Fruit fly (Drosophila melanogaster): ENCODE results near the gene CG11373.

The CG11373 gene

DNA sequence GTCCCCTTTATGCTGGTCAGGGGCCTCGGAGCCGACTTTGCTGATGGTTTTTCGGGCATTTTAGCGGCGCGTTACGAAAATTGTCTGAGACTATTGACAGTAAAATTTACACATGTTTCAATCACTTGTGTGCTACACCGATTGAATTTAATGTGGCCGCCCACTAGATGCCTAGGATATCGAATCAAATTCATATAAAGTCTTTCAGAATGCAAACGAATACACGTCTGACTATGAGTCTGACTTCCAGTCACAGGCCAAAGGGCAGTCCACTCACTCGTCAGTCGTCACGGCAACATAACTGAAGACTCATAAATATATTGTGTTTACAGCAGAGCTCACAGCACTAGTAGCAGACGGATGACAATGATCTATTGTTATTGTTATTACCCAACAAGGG is at the start of gene CG11373:
TSS of gene CG11373 (minus strand) at position 101 of the 400 bp plus-strand sequence.
- TF ChIP-seq Sin3A (optimal IDR thresholded peaks at IDR 0.05): no peak
- no peak for TF ChIP-seq psq (optimal IDR thresholded peaks at IDR 0.05)
- no peak for TF ChIP-seq insv (optimal IDR thresholded peaks at IDR 0.05)

DNA sequence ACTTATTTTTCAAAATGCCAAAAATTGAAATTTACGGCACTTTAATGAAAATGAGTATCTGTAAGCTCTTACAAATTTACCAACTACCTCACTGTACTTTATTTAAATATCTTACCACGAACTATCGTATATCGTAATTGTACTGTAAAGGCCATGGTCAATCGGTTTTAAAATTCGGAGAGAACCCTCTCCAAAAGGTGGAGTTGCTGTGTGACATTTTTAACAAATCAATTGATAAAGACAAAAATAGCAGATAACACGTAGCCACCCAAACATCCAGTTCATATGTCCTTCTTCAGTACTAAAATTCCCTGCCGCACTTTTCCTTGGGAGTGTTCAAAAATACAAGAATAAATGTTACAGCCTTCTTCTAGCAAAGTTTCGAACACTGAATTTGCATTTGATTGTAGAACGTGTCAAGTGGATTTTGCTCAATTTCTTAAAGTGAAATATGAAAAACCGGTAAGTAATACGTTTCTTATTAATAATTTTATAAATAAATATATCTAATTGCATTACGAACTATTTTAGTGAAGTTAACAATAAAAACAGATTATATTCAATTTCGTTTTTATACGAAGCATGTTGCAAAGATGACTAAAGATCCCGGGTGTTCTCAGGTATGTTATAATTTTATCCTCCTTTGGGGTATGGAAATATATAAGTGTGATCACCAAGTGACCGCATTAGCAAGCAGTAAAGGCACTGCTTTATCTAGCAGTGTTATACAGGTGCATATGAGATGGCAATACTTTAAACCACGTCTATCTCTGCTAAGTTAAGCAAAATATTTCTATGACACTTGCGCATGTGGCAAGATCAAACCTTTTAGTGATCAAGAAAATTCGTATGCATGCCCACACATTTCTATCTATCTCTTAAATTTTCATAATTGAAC is 49.0 kb upstream of the CG11373 start:
- TF ChIP-seq ttk (optimal IDR thresholded peaks at IDR 0.05): no peak
- no peak for TF ChIP-seq Myc (optimal IDR thresholded peaks at IDR 0.05)
- no peak for TF ChIP-seq insv (optimal IDR thresholded peaks at IDR 0.05)
- no peak for TF ChIP-seq h (optimal IDR thresholded peaks at IDR 0.05)
- TF ChIP-seq psq (optimal IDR thresholded peaks at IDR 0.05): no peak
- no peak for TF ChIP-seq Sin3A (optimal IDR thresholded peaks at IDR 0.05)

DNA sequence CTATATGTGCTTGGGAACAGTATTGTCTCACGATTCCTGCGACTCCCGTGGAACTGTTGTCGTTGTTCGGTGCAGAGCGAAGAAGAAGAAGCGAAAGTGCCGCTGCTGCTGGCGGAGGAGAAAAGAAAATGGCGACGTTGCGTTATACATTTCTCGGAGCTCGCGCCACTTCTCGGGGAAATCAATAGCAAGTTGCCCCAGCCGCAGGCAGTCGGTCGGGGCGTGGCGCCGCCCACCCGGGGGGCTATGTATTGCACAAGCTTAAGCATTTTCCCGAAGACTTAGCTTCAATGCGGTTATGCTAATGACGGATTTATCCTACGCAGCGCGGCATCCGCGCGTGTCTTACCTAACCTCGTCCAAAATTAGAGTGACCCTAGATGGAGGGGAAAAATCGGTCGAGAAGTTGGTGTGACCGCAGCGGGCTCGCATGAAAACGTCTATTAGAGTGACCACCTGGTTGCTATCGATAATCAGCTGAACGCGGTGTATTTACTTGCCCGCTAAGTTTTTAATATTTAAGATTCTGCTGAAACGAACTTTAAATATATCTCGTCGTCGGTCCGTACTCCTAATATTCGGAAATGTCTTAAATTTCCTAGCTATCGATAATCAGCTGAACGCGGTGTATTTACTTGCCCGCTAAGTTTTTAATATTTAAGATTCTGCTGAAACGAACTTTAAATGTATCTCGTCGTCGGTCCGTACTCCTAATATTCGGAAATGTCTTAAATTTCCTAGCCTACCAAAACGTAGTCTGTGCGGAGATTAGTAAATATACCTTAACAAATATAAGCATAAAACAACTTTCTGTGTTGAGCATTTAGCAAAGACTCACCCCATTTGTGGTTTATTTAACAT is 47.6 kb upstream of the CG11373 start, which contains the start of gene Rm62:
TSS of gene Rm62 (minus strand) at position 378 of the 861 bp plus-strand sequence.
- TF ChIP-seq Myc (optimal IDR thresholded peaks at IDR 0.05) (no peak), insv (optimal IDR thresholded peaks at IDR 0.05) (no peak), h (optimal IDR thresholded peaks at IDR 0.05) (no peak), ttk (optimal IDR thresholded peaks at IDR 0.05) (no peak), Sin3A (optimal IDR thresholded peaks at IDR 0.05) (no peak), psq (optimal IDR thresholded peaks at IDR 0.05) (no peak)

DNA sequence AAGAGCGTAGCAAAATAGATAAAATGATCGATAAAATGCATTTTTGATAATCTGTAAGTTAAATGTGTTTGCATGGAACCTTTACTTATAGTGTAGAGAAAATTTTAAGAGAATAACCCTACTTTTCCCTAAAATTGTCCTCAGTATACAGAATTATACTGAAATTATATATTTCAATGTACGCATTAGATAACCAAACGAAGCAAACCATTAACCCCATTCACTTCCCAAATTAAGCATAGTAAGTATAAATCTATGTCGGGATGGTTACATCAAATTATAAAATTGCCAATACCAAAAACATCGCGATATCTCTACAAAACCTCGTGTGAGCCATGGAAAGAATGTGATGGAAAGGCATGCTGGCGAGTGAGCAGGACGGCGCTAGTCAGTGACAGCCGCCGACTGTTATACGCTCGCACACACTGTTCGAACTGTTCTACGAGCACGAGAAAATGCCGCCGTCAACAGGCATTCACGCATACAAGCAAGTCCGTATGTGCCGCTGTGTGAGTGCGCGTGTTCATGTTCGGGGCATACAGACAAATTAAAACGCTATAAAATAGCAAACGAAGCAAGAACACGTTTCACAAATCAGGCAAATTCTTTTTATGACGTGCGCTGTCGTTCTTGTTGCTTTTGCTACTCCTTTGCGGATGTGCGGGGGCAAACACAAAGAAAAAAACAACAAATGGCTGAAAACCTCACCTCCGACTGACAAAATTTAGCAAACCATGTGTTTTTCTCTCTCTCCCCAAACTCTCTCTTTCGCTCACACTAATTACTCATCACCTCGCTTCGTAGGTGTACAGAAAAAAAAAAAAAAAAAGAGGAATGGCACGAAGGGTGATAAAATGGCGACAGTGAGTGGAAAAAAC is 46.6 kb upstream of the CG11373 start:
- no peak for TF ChIP-seq ttk (optimal IDR thresholded peaks at IDR 0.05)
- no peak for TF ChIP-seq insv (optimal IDR thresholded peaks at IDR 0.05)
- TF ChIP-seq Sin3A (optimal IDR thresholded peaks at IDR 0.05): no peak
- TF ChIP-seq Myc (optimal IDR thresholded peaks at IDR 0.05): no peak
- no peak for TF ChIP-seq h (optimal IDR thresholded peaks at IDR 0.05)
- TF ChIP-seq psq (optimal IDR thresholded peaks at IDR 0.05): no peak

DNA sequence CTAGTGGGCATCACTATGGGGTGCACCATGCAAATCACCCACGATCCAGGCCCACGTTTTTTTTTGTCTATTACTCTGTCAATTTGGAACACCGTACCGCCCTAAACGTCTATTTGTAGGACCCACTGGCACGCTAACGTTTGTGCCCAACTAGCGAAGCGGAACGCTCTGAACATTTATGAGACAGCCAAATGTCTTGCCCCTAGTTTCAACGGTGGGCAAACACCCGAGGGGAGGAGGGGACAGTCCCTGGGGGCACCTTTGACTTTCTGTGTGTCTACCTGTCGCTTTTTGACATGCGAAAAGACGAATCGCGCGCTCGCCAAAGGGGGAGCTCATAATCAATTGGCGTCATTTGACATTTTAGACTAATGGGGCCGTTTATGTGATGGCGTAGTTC is 45.8 kb upstream of the CG11373 start:
- TF ChIP-seq ttk (optimal IDR thresholded peaks at IDR 0.05): no peak
- TF ChIP-seq Myc (optimal IDR thresholded peaks at IDR 0.05): no peak
- no peak for TF ChIP-seq Sin3A (optimal IDR thresholded peaks at IDR 0.05)
- no peak for TF ChIP-seq h (optimal IDR thresholded peaks at IDR 0.05)
- TF ChIP-seq psq (optimal IDR thresholded peaks at IDR 0.05): no peak
- no peak for TF ChIP-seq insv (optimal IDR thresholded peaks at IDR 0.05)

DNA sequence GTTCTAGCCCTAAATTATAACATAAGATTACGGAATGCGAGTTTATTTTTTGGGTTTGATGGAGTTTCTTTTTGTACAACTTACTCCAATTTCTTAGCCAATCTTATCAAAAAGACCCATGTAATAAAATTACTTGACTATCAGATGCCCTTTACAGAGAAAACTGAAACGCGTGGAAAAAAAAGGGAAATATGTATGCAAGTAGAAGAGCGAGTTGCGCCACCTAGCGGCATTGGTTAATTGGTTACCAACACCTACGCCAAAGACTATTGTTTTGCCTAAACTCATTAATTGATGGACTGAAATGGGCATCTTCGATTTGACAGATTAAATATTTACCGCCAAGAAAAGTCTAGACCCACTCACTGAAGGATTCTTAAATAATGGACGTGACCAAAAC is 38.0 kb upstream of the CG11373 start:
- TF ChIP-seq h (optimal IDR thresholded peaks at IDR 0.05) (no peak), psq (optimal IDR thresholded peaks at IDR 0.05) (no peak), Myc (optimal IDR thresholded peaks at IDR 0.05) (no peak), insv (optimal IDR thresholded peaks at IDR 0.05) (no peak)

DNA sequence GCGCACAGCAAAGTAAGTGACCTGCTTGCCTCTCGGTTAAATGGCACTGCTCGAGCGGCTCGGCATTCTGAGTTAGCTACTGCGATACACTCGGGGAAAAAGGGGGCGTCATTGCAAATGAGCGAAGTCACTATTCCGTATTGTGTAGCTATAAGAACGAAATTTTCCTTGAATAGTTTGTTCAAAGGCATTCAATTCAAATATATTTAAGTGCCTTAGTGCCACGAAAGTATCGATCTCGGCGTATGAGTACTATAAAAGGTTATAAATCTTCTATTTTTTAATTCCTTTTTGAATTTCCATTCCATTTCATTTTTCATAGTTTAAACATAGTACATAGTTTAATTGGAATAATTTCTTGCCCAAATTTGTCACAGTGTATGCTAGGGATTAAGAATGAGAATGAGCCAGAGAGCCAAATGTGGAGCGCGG is 37.5 kb upstream of the CG11373 start:
- TF ChIP-seq Myc (optimal IDR thresholded peaks at IDR 0.05) (no peak), ttk (optimal IDR thresholded peaks at IDR 0.05) (no peak), insv (optimal IDR thresholded peaks at IDR 0.05) (no peak), h (optimal IDR thresholded peaks at IDR 0.05) (no peak), psq (optimal IDR thresholded peaks at IDR 0.05) (no peak), Sin3A (optimal IDR thresholded peaks at IDR 0.05) (no peak)

DNA sequence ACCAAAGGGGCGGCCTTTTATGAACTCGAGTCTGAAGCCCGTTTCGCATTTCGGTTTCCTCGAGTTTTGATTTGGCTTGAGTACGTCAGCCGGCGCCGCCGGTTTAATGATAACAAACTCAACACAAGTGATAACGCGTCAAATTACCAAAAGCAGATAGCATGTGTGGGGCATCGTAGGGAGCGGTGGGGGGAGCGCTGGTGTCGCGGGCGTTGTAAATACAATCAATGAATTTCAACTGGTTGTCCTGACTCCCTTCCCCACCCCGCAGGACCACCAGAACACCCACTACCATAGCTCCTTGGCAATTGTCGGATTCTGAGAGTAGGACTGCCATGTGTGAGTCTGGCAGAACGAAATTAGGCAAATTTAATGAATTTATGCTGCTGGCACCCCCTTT is 37.0 kb upstream of the CG11373 start:
- TF ChIP-seq h (optimal IDR thresholded peaks at IDR 0.05): no peak
- TF ChIP-seq psq (optimal IDR thresholded peaks at IDR 0.05): no peak
- TF ChIP-seq insv (optimal IDR thresholded peaks at IDR 0.05): no peak
- no peak for TF ChIP-seq ttk (optimal IDR thresholded peaks at IDR 0.05)
- TF ChIP-seq Sin3A (optimal IDR thresholded peaks at IDR 0.05): no peak
- no peak for TF ChIP-seq Myc (optimal IDR thresholded peaks at IDR 0.05)

DNA sequence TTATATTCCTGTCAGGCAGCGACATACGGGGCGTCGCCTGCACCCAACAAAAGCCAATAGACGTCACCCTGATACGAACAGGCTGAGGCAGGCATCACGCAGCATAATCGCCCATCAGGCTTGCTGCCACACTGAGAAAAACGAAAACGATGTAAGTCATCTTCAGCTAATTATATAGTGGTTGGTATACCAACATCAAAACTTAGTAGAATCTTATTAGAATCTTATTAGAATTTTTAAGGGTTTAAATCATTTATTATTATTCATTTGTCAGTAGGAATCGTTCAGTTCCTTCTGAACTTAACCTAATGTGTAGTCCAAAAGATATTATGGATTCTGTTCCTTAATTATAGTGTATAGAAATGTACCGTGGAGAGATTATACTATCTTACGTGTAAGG is 34.6 kb upstream of the CG11373 start:
- TF ChIP-seq insv (optimal IDR thresholded peaks at IDR 0.05) (no peak), ttk (optimal IDR thresholded peaks at IDR 0.05) (no peak), h (optimal IDR thresholded peaks at IDR 0.05) (no peak), Sin3A (optimal IDR thresholded peaks at IDR 0.05) (no peak), psq (optimal IDR thresholded peaks at IDR 0.05) (no peak), Myc (optimal IDR thresholded peaks at IDR 0.05) (no peak)

DNA sequence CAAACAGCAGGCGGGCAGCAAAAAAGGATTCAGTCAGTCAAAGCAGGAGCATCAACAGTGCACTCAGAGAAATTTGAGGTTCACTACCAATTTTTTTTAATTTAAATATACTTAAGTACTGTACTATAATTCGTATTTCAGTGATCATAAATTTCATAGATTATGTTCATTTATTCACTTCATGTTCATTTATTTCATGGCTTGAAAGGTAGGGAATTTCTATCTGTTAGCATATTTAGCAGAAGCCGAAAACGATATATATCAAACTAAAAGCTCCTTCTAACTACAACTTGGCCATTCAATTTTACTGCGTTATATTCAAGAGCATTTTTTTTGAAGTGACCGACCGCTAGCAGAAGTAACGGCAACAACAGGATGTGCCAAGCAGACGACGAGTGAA is 33.1 kb upstream of the CG11373 start:
- TF ChIP-seq ttk (optimal IDR thresholded peaks at IDR 0.05): no peak
- TF ChIP-seq psq (optimal IDR thresholded peaks at IDR 0.05): no peak
- TF ChIP-seq Myc (optimal IDR thresholded peaks at IDR 0.05): no peak
- no peak for TF ChIP-seq insv (optimal IDR thresholded peaks at IDR 0.05)
- TF ChIP-seq h (optimal IDR thresholded peaks at IDR 0.05): no peak
- no peak for TF ChIP-seq Sin3A (optimal IDR thresholded peaks at IDR 0.05)

DNA sequence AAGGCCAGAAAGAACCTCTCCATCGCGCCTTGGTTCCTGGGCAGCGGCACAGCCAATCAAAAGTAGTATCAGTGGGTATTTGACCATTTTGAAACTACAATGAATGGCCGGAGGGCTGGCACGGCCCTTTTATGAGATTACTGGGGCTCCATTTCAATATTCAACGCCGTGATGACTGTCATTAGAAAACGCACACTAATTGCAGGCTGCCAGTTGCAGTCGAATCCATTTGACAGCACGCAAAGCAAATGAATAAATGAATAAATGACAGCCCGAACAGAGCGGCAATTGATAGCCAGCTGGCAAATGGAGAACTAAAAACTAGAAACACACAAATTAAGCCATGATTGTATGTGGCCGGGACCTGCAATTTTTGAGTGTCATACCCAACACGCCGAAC is 15.9 kb upstream of the CG11373 start, which contains the start of gene Obp83b:
TSS of gene Obp83b (minus strand) at position 101 of the 400 bp plus-strand sequence.
- no peak for TF ChIP-seq psq (optimal IDR thresholded peaks at IDR 0.05)
- no peak for TF ChIP-seq insv (optimal IDR thresholded peaks at IDR 0.05)
- TF ChIP-seq ttk (optimal IDR thresholded peaks at IDR 0.05): no peak
- no peak for TF ChIP-seq h (optimal IDR thresholded peaks at IDR 0.05)
- no peak for TF ChIP-seq Sin3A (optimal IDR thresholded peaks at IDR 0.05)
- no peak for TF ChIP-seq Myc (optimal IDR thresholded peaks at IDR 0.05)

Measured in Kc167 (cell line).